Worm (Caenorhabditis elegans) whole organism, midembryonic: ENCODE data around the gene cey-4.

ENCODE experiments used
- T22C8.4 ChIP-seq: fragments of 200-800 bp; sonication (Bioruptor generic); IDR thresholded peaks from 2 replicates; pipeline ENCODE4 v1.3.6; 2022; ENCODE audit warnings: missing genetic modification characterization, missing compliant biosample characterization
- flt-1 ChIP-seq: fragments of 200-800 bp; sonication (Bioruptor generic); IDR thresholded peaks from 2 replicates; pipeline ENCODE4 v1.3.6; 2022; ENCODE audit warnings: missing genetic modification characterization, missing compliant biosample characterization
- med-1 ChIP-seq: sonication (generic microtip); optimal IDR thresholded peaks from 2 replicates; lab custom pipeline; 2017; ENCODE audit warnings: missing genetic modification characterization, mild to moderate bottlenecking, missing compliant biosample characterization, antibody characterized with exemption, missing genetic modification reagents; ENCODE audit not compliant: insufficient read depth
- ref-1 ChIP-seq: fragments of 200-800 bp; sonication (Bioruptor generic); conservative IDR thresholded peaks from 2 replicates; pipeline ENCODE4 v1.3.6; 2022; ENCODE audit warnings: missing genetic modification reagents, missing genetic modification characterization, missing compliant biosample characterization

DNA sequence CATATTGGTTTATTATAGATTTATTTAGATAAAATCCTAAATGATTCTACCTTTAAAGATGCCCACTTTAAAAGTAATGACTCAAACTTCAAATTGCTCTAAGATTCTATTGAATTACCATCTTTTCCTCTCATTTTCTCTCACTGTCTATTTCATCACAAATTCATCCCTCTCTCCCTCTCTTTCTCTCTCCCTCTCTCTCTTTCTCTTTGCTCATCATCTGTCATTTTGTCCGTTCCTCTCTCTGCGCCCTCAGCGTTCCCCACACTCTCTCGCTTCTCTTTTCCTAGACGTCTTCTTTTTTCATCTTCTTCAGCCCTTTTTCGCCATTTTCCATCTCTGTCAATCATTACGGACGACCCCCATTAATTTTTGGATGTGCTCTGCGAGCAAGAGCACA lies 36.6 kb upstream of the cey-4 start:
- TF ChIP-seq flt-1 (GFP tag; lab: Robert Waterston, UW) (no peak), ref-1 (GFP tag; lab: Robert Waterston, UW) (no peak), T22C8.4 (GFP tag; lab: Robert Waterston, UW) (no peak), med-1 (GFP tag; lab: Kevin White, UChicago) (no peak)
